Worm (Caenorhabditis elegans) whole organism, L4 larva: ENCODE data around the gene M03B6.4.

Experiments used
- ceh-44 ChIP-seq: fragments of 200-800 bp; sonication (Bioruptor generic); IDR thresholded peaks from 2 replicates; pipeline ENCODE4 v1.3.6; 2022; ENCODE audit warnings: missing genetic modification reagents, missing genetic modification characterization, missing compliant biosample characterization
- nhr-76 ChIP-seq: fragments of 150-350 bp; optimal IDR thresholded peaks from 2 replicates; lab custom pipeline; 2014; ENCODE audit warnings: missing biosample characterization, missing genetic modification characterization
- nhr-77 ChIP-seq: fragments of 150-350 bp; optimal IDR thresholded peaks from 2 replicates; lab custom pipeline; 2014; ENCODE audit warnings: missing biosample characterization, missing genetic modification characterization

DNA sequence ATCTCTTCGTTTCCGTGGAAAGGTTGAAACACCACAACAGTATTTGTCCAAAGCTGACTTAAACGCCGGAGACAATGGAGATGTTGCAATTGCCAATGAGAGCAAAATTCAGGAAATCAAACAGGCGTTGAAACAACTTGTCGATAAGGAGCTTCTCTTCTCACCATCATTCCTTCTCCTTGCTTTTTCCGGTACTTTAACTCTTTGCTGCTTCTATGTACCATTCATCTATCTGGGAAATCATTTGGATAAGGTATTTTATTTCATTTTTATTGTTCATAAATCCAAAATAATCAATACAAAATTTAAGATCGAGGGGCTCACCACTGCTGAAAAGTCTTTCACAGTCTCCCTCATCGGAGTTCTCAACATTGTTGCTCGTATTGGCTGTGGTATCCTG lies 2.7 kb upstream of the M03B6.4 start:
- no peak for TF ChIP-seq nhr-76 (tag; lab: Kevin White, UChicago)
- TF ChIP-seq ceh-44 (GFP tag; lab: Robert Waterston, UW), result no peak
- TF ChIP-seq nhr-77 (tag; lab: Kevin White, UChicago), result no peak
